Fruit fly (Drosophila melanogaster) whole organism, pupa: ENCODE data around the gene 825-Oak.

ENCODE experiments used
- CG13204 ChIP-seq: fragments of 200-800 bp; sonication (Bioruptor generic); optimal IDR thresholded peaks from 2 replicates; lab custom pipeline; 2018; ENCODE audit warnings: missing biosample characterization, mild to moderate bottlenecking, missing genetic modification characterization, moderate library complexity
- CG14655 ChIP-seq: fragments of 200-800 bp; sonication (Bioruptor generic); optimal IDR thresholded peaks from 3 replicates; lab custom pipeline; 2017; ENCODE audit warnings: mild to moderate bottlenecking, missing biosample characterization, missing genetic modification reagents, missing genetic modification characterization
- CG32121 ChIP-seq: fragments of 200-800 bp; sonication (Bioruptor generic); IDR thresholded peaks from 2 replicates; pipeline ENCODE4 v1.3.6; 2022; ENCODE audit warnings: missing biosample characterization, missing genetic modification characterization
- CG34367 ChIP-seq: fragments of 200-800 bp; sonication (Bioruptor generic); optimal IDR thresholded peaks from 2 replicates; lab custom pipeline; 2018; ENCODE audit warnings: missing biosample characterization, mild to moderate bottlenecking, missing genetic modification characterization
- CG4496 ChIP-seq: fragments of 200-800 bp; sonication (Bioruptor generic); IDR thresholded peaks from 3 replicates; pipeline ENCODE4 v1.3.6; 2022; ENCODE audit warnings: missing biosample characterization, missing genetic modification characterization
- CG8159 ChIP-seq: fragments of 200-800 bp; sonication (Bioruptor generic); optimal IDR thresholded peaks from 3 replicates; lab custom pipeline; 2018; ENCODE audit warnings: missing biosample characterization, mild to moderate bottlenecking, missing genetic modification characterization, moderate library complexity
- CG9948 ChIP-seq: fragments of 200-800 bp; sonication (Bioruptor generic); optimal IDR thresholded peaks from 2 replicates; lab custom pipeline; 2018; ENCODE audit warnings: missing biosample characterization, mild to moderate bottlenecking, missing genetic modification characterization, moderate library complexity
- EcR ChIP-seq: fragments of 200-800 bp; sonication (Bioruptor generic); optimal IDR thresholded peaks from 3 replicates; lab custom pipeline; 2019; ENCODE audit warnings: missing biosample characterization, missing genetic modification characterization, mild to moderate bottlenecking, moderate library complexity, missing genetic modification reagents
- Ets98B ChIP-seq: fragments of 200-800 bp; sonication (Bioruptor generic); IDR thresholded peaks from 2 replicates; pipeline ENCODE4 v1.3.6; 2022; ENCODE audit warnings: missing biosample characterization, missing genetic modification characterization
- Snoo ChIP-seq: fragments of 200-800 bp; sonication (Bioruptor generic); optimal IDR thresholded peaks from 3 replicates; lab custom pipeline; 2017; ENCODE audit warnings: missing biosample characterization, mild to moderate bottlenecking, missing genetic modification characterization, inconsistent platforms
- fd96Ca ChIP-seq: fragments of 200-800 bp; sonication (Bioruptor generic); IDR thresholded peaks from 3 replicates; pipeline ENCODE4 v1.3.6; 2022; ENCODE audit warnings: missing biosample characterization, missing genetic modification characterization
- gl ChIP-seq: fragments of 200-800 bp; sonication (Bioruptor generic); optimal IDR thresholded peaks from 2 replicates; lab custom pipeline; 2018; ENCODE audit warnings: missing biosample characterization, mild to moderate bottlenecking, missing genetic modification characterization

DNA sequence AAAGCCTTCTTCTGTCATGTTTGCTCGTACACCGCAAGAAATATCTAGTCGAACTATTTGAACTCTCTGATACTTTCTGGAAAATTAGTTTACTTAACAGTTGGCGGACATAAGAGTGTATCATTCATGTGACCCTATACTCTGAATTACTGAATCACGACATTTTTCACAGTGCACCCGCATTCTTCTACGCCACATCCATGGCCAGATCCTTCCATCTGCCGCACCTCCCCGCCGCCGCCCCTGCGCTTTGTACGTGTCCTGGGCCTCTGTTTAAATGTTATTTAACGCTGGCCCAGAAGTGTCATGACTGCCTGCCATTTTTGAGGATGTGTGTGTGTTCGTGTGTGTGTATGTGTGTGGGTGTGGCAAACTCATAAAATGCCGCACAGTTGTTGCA lies 40.6 kb upstream of the 825-Oak start:
- no peak for TF ChIP-seq Snoo (tag; lab: Kevin White, UChicago)
- no peak for TF ChIP-seq gl (tag; lab: Kevin White, UChicago)
- no peak for TF ChIP-seq CG34367
- TF ChIP-seq EcR (GFP tag; lab: Kevin White, UChicago): no peak
- no peak for TF ChIP-seq fd96Ca
- TF ChIP-seq CG13204 (GFP tag; lab: Kevin White, UChicago): no peak
- TF ChIP-seq CG8159 (tag; lab: Kevin White, UChicago): no peak
- TF ChIP-seq CG9948 (tag; lab: Kevin White, UChicago): no peak
- TF ChIP-seq CG4496 (GFP tag; lab: Robert Waterston, UW): no peak
- TF ChIP-seq CG32121: no peak
- TF ChIP-seq CG14655: no peak
- TF ChIP-seq Ets98B (GFP tag; lab: Robert Waterston, UW): no peak
